Worm (Caenorhabditis elegans): ENCODE results near the gene srh-258.
"Not testable (repeated sequence)": the region's sequence is repeated elsewhere in the genome, so short reads cannot be mapped to it uniquely, and the experiment has no call there.

The srh-258 gene

ce11 chrV:15390599-15390998, 14.4 kb upstream of the srh-258 start:
- peak; percentile 76 for TF ChIP-seq tbp1 (GFP tag; optimal IDR thresholded peaks at IDR 0.05)
- TF ChIP-seq B0261.1 (tag; optimal IDR thresholded peaks at IDR 0.05) = peak; percentile 50
- TF ChIP-seq rpc-1 (optimal IDR thresholded peaks at IDR 0.05) = not testable (repeated sequence)
- TF ChIP-seq rpc-1 (tag; optimal IDR thresholded peaks at IDR 0.05) = peak; percentile 42

- no peak for TF ChIP-seq chd-7 (tag; optimal IDR thresholded peaks at IDR 0.05)
- peak; percentile 11; the same call in 1 of the 2 replicates for TF ChIP-seq madf-6 (GFP tag; IDR thresholded peaks at IDR 0.05)
- no peak for TF ChIP-seq sdz-38 (tag; optimal IDR thresholded peaks at IDR 0.05)
- 0 out of 2 replicates have a peak, but pooled peaks have one; percentile 12 for TF ChIP-seq hmg-1.2 (GFP tag; IDR thresholded peaks at IDR 0.05)
- no peak for TF ChIP-seq ztf-26 (tag; optimal IDR thresholded peaks at IDR 0.05)
- no peak for TF ChIP-seq F52B5.7 (tag; optimal IDR thresholded peaks at IDR 0.05)
- no peak for TF ChIP-seq lin-40 (tag; optimal IDR thresholded peaks at IDR 0.05)
- no peak for TF ChIP-seq Y56A3A.18 (GFP tag; IDR thresholded peaks at IDR 0.05)
- TF ChIP-seq mcd-1 (GFP tag; IDR thresholded peaks at IDR 0.05) = peak; percentile 45; the same call in 1 of the 2 replicates
- TF ChIP-seq F39B2.1 (GFP tag; IDR thresholded peaks at IDR 0.05) = no peak
- TF ChIP-seq ztf-18 (tag; optimal IDR thresholded peaks at IDR 0.05) = peak; percentile 73
- TF ChIP-seq pbrm-1 (GFP tag; IDR thresholded peaks at IDR 0.05) = no peak
- peak; percentile 62 for TF ChIP-seq lsl-1 (GFP tag; optimal IDR thresholded peaks at IDR 0.05)
Observed at ce11 chrV:15392064-15392463, 12.9 kb upstream of the srh-258 start.

ce11 chrV:15394906-15395305, 10.1 kb upstream of the srh-258 start, which contains the start of gene T06E6.1:
Gene T06E6.1, minus strand, starts transcription at chrV:15394961.
- TF ChIP-seq lin-54 (GFP tag; optimal IDR thresholded peaks at IDR 0.05) = peak; percentile 10
- no peak for TF ChIP-seq sdz-38 (tag; optimal IDR thresholded peaks at IDR 0.05)
- no peak for TF ChIP-seq nfya-2 (GFP tag; IDR thresholded peaks at IDR 0.05)

- TF ChIP-seq bed-2 (GFP tag; IDR thresholded peaks at IDR 0.05) (no peak), nfya-1 (tag; optimal IDR thresholded peaks at IDR 0.05; ENCODE audit: borderline replicate concordance, insufficient read depth) (no peak), sdz-38 (tag; optimal IDR thresholded peaks at IDR 0.05) (no peak), madf-6 (GFP tag; IDR thresholded peaks at IDR 0.05) (peak; percentile 95), egl-44 (GFP tag; IDR thresholded peaks at IDR 0.05) (no peak), nhr-80 (tag; optimal IDR thresholded peaks at IDR 0.05) (no peak), hlh-12 (tag; optimal IDR thresholded peaks at IDR 0.05) (no peak), attf-5 (GFP tag; optimal IDR thresholded peaks at IDR 0.05) (no peak), C06A6.2 (GFP tag; conservative IDR thresholded peaks at IDR 0.05) (no peak), ztf-22 (GFP tag; optimal IDR thresholded peaks at IDR 0.05) (no peak), cebp-2 (GFP tag; IDR thresholded peaks at IDR 0.05) (no peak), B0019.2 (GFP tag; conservative IDR thresholded peaks at IDR 0.05) (peak; percentile 80), ztf-18 (tag; optimal IDR thresholded peaks at IDR 0.05) (peak; percentile 20), him-1 (tag; optimal IDR thresholded peaks at IDR 0.05) (no peak), F52B5.7 (tag; optimal IDR thresholded peaks at IDR 0.05) (no peak), hmg-1.2 (GFP tag; IDR thresholded peaks at IDR 0.05) (peak; percentile 55; the same call in 1 of the 2 replicates), snpc-4 (GFP tag; optimal IDR thresholded peaks at IDR 0.05) (peak; percentile 1), snpc-4 (tag; optimal IDR thresholded peaks at IDR 0.05) (peak in 1 of 4 experiments; percentile 53), tbx-9 (tag; optimal IDR thresholded peaks at IDR 0.05; ENCODE audit: borderline replicate concordance) (no peak), madf-10 (tag; optimal IDR thresholded peaks at IDR 0.05) (no peak), K11D2.4 (GFP tag; IDR thresholded peaks at IDR 0.05) (no peak), ztf-25 (GFP tag; IDR thresholded peaks at IDR 0.05) (no peak), F10E7.11 (tag; optimal IDR thresholded peaks at IDR 0.05) (no peak), mel-28 (tag; optimal IDR thresholded peaks at IDR 0.05; ENCODE audit: borderline replicate concordance) (no peak), ceh-58 (GFP tag; IDR thresholded peaks at IDR 0.05) (no peak), sea-2 (GFP tag; IDR thresholded peaks at IDR 0.05) (no peak), Y53G8AR.9 (GFP tag; conservative IDR thresholded peaks at IDR 0.05) (0 out of 2 replicates have a peak, but pooled peaks have one; percentile 24), ztf-26 (tag; optimal IDR thresholded peaks at IDR 0.05) (no peak), zfh-2 (GFP tag; conservative IDR thresholded peaks at IDR 0.05) (no peak), Y53F4B.3 (GFP tag; IDR thresholded peaks at IDR 0.05) (no peak; the same call in 1 of the 2 replicates), F39B2.1 (GFP tag; IDR thresholded peaks at IDR 0.05) (no peak), D2030.7 (GFP tag; IDR thresholded peaks at IDR 0.05) (peak; percentile 91), B0261.1 (tag; optimal IDR thresholded peaks at IDR 0.05) (peak; percentile 18)
Observed at ce11 chrV:15395347-15395746, 9.6 kb upstream of the srh-258 start, which contains the start of gene cyb-3. Gene cyb-3, plus strand, starts transcription at chrV:15395696.

Measured in whole organism, young adult.